Worm (Caenorhabditis elegans) whole organism, L2 larva: ENCODE results near the gene sru-24.

Source experiments
- F13H6.1 ChIP-seq: sonication (generic microtip); optimal IDR thresholded peaks from 2 replicates; lab custom pipeline; 2016; ENCODE audit warnings: missing genetic modification characterization, missing compliant biosample characterization
- R02D3.7 ChIP-seq: fragments of 150-350 bp; optimal IDR thresholded peaks from 2 replicates; lab custom pipeline; 2014; ENCODE audit warnings: missing biosample characterization, missing genetic modification characterization
- Y55F3AM.14 ChIP-seq: fragments of 200-800 bp; sonication (Bioruptor generic); optimal IDR thresholded peaks from 2 replicates; lab custom pipeline; 2018; ENCODE audit warnings: mild to moderate bottlenecking, missing genetic modification characterization, missing compliant biosample characterization
- ZK546.5 ChIP-seq: sonication (generic microtip); optimal IDR thresholded peaks from 2 replicates; lab custom pipeline; 2017; ENCODE audit warnings: missing biosample characterization, missing genetic modification characterization
- alr-1 ChIP-seq: fragments of 150-350 bp; optimal IDR thresholded peaks from 2 replicates; lab custom pipeline; 2014; ENCODE audit warnings: missing biosample characterization, missing genetic modification characterization
- aly-2 ChIP-seq: fragments of 150-350 bp; optimal IDR thresholded peaks from 2 replicates; lab custom pipeline; 2014; ENCODE audit warnings: missing biosample characterization, missing genetic modification characterization
- ama-1 ChIP-seq: fragments of 150-350 bp; optimal IDR thresholded peaks from 2 replicates; lab custom pipeline; 2018; ENCODE audit warnings: inconsistent platforms
- blmp-1 ChIP-seq: sonication (generic microtip); optimal IDR thresholded peaks from 2 replicates; lab custom pipeline; 2017; ENCODE audit warnings: missing genetic modification characterization, mild to moderate bottlenecking, missing compliant biosample characterization, antibody characterized with exemption, moderate library complexity; ENCODE audit not compliant: insufficient read depth
- ceh-16 ChIP-seq: fragments of 150-350 bp; optimal IDR thresholded peaks from 2 replicates; lab custom pipeline; 2014; ENCODE audit warnings: missing biosample characterization, missing genetic modification characterization
- dmd-4 ChIP-seq: sonication (generic microtip); optimal IDR thresholded peaks from 2 replicates; lab custom pipeline; 2017; ENCODE audit warnings: missing biosample characterization, missing genetic modification characterization
- egl-27 ChIP-seq: sonication (generic microtip); optimal IDR thresholded peaks from 3 replicates; lab custom pipeline; 2017; ENCODE audit warnings: missing biosample characterization, missing genetic modification reagents, missing genetic modification characterization
- elt-1 ChIP-seq: fragments of 150-350 bp; optimal IDR thresholded peaks from 2 replicates; lab custom pipeline; 2014; ENCODE audit warnings: missing biosample characterization, missing genetic modification characterization
- elt-3 ChIP-seq: sonication (generic microtip); optimal IDR thresholded peaks from 2 replicates; lab custom pipeline; 2017; ENCODE audit warnings: missing biosample characterization, missing genetic modification characterization
- fos-1 ChIP-seq: fragments of 150-350 bp; optimal IDR thresholded peaks from 2 replicates; lab custom pipeline; 2014; ENCODE audit warnings: missing biosample characterization, missing genetic modification characterization
- lin-11 ChIP-seq: fragments of 150-350 bp; sonication (generic microtip); optimal IDR thresholded peaks from 2 replicates; lab custom pipeline; 2014; ENCODE audit warnings: missing biosample characterization, missing genetic modification characterization, inconsistent platforms, mixed read lengths
- lin-39 ChIP-seq: fragments of 150-350 bp; optimal IDR thresholded peaks from 2 replicates; lab custom pipeline; 2014; ENCODE audit warnings: missing biosample characterization, missing genetic modification reagents, missing genetic modification characterization
- lsy-2 ChIP-seq, 2 experiments: fragments of 150-350 bp in 1 of 2; sonication (generic microtip) in 1 of 2; optimal IDR thresholded peaks; 2 replicates each; lab custom pipeline; 2014 to 2017; ENCODE audit warnings: missing biosample characterization in 2 of 2, missing genetic modification characterization in 2 of 2
- mbf-1 ChIP-seq: sonication (generic microtip); optimal IDR thresholded peaks from 2 replicates; lab custom pipeline; 2017; ENCODE audit warnings: missing biosample characterization, missing genetic modification characterization
- mdl-1 ChIP-seq, 2 experiments: fragments of 150-350 bp in 1 of 2; sonication (generic microtip) in 1 of 2; optimal IDR thresholded peaks; 2 replicates each; lab custom pipeline; 2017; ENCODE audit warnings: missing biosample characterization in 2 of 2, missing genetic modification characterization in 2 of 2
- nhr-10 ChIP-seq: sonication (generic microtip); optimal IDR thresholded peaks from 2 replicates; lab custom pipeline; 2017; ENCODE audit warnings: missing biosample characterization, missing genetic modification characterization
- nhr-11 ChIP-seq: fragments of 150-350 bp; optimal IDR thresholded peaks from 2 replicates; lab custom pipeline; 2014; ENCODE audit warnings: missing biosample characterization, missing genetic modification characterization
- nhr-12 ChIP-seq: fragments of 150-350 bp; optimal IDR thresholded peaks from 2 replicates; lab custom pipeline; 2014; ENCODE audit warnings: missing biosample characterization, missing genetic modification characterization
- nhr-23 ChIP-seq: fragments of 150-350 bp; optimal IDR thresholded peaks from 2 replicates; lab custom pipeline; 2014; ENCODE audit warnings: missing biosample characterization, missing genetic modification reagents, missing genetic modification characterization
- nhr-237 ChIP-seq: fragments of 150-350 bp; optimal IDR thresholded peaks from 2 replicates; lab custom pipeline; 2014; ENCODE audit warnings: missing biosample characterization, missing genetic modification characterization
- nhr-25 ChIP-seq: fragments of 150-350 bp; sonication (generic microtip); optimal IDR thresholded peaks from 3 replicates; lab custom pipeline; 2014; ENCODE audit warnings: missing biosample characterization, missing genetic modification characterization
- nhr-77 ChIP-seq: fragments of 150-350 bp; optimal IDR thresholded peaks from 2 replicates; lab custom pipeline; 2014; ENCODE audit warnings: missing biosample characterization, missing genetic modification characterization
- peb-1 ChIP-seq: fragments of 150-350 bp; optimal IDR thresholded peaks from 2 replicates; lab custom pipeline; 2014; ENCODE audit warnings: missing biosample characterization, missing genetic modification characterization
- sem-4 ChIP-seq: fragments of 150-350 bp; optimal IDR thresholded peaks from 2 replicates; lab custom pipeline; 2014; ENCODE audit warnings: missing biosample characterization, missing genetic modification reagents, missing genetic modification characterization
- skn-1 ChIP-seq: sonication (generic microtip); optimal IDR thresholded peaks from 2 replicates; lab custom pipeline; 2017; ENCODE audit warnings: missing biosample characterization, missing genetic modification characterization
- sma-9 ChIP-seq, 2 experiments: fragments of 150-350 bp in 1 of 2; sonication (generic microtip) in 1 of 2; optimal IDR thresholded peaks; 2 replicates each; lab custom pipeline; 2014 to 2016; ENCODE audit warnings: missing genetic modification characterization in 2 of 2, mild to moderate bottlenecking in 1 of 2, missing biosample characterization in 1 of 2, missing compliant biosample characterization in 1 of 2, missing genetic modification reagents in 1 of 2, moderate library complexity in 1 of 2
- snpc-4 ChIP-seq: fragments of 150-350 bp; optimal IDR thresholded peaks from 2 replicates; lab custom pipeline; 2014; ENCODE audit warnings: missing biosample characterization, missing genetic modification characterization
- unc-55 ChIP-seq: fragments of 150-350 bp; sonication (generic microtip); optimal IDR thresholded peaks from 3 replicates; lab custom pipeline; 2014; ENCODE audit warnings: missing biosample characterization, missing genetic modification reagents, missing genetic modification characterization
- unc-62 ChIP-seq: fragments of 150-350 bp; optimal IDR thresholded peaks from 2 replicates; lab custom pipeline; 2014; ENCODE audit warnings: missing biosample characterization, missing genetic modification reagents, missing genetic modification characterization
- ztf-1 ChIP-seq: fragments of 200-800 bp; sonication (Bioruptor generic); conservative IDR thresholded peaks from 2 replicates; pipeline ENCODE4 v1.3.6; 2022; ENCODE audit warnings: missing genetic modification characterization, missing compliant biosample characterization
- ztf-11 ChIP-seq: sonication (generic microtip); optimal IDR thresholded peaks from 2 replicates; lab custom pipeline; 2017; ENCODE audit warnings: missing biosample characterization, missing genetic modification characterization
- ztf-4 ChIP-seq: fragments of 150-350 bp; optimal IDR thresholded peaks from 2 replicates; lab custom pipeline; 2014; ENCODE audit warnings: missing biosample characterization, missing genetic modification characterization

The sru-24 gene

DNA sequence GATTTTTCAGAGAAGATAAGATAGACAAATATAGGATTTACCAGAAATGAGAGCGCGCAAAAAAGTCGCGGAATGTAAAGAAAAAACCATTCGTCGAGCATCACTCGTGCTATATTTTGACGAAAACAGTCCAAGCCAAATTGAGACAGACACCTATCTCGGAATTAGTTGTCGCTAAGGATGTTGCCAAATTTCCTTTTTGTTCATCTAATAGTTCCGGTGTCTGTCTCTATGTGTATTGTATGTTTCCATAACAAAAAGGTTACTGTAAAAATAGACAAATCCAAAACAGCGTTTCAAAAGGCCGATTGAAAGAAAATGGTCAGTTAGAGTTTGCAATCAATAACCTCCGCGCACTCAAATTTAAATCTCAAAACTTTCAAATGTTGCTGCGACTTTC, 23.4 kb upstream of the sru-24 start, which contains the start of gene srj-53:
srj-53 (minus strand) TSS at position 101 of the 400 bp plus-strand sequence.
- TF ChIP-seq lin-11 (tag; lab: Kevin White, UChicago) (no peak), aly-2 (tag; lab: Kevin White, UChicago) (no peak), mbf-1 (tag; lab: Kevin White, UChicago) (no peak), skn-1 (tag; lab: Kevin White, UChicago) (no peak), nhr-77 (tag; lab: Kevin White, UChicago) (no peak), blmp-1 (tag; lab: Kevin White, UChicago) (no peak), nhr-23 (tag; lab: Kevin White, UChicago) (no peak), sem-4 (tag; lab: Kevin White, UChicago) (no peak), ztf-4 (tag; lab: Kevin White, UChicago) (no peak), fos-1 (tag; lab: Kevin White, UChicago) (no peak), sma-9 (GFP tag; optimal IDR thresholded peaks at IDR 0.05; lab: Kevin White, UChicago) (no peak), sma-9 (tag; optimal IDR thresholded peaks at IDR 0.05; lab: Kevin White, UChicago) (no peak), alr-1 (tag; lab: Kevin White, UChicago) (no peak), nhr-237 (no peak), ama-1 (lab: Kevin White, UChicago) (no peak)
- TF ChIP-seq, all 48 proteins: peak for 0

DNA sequence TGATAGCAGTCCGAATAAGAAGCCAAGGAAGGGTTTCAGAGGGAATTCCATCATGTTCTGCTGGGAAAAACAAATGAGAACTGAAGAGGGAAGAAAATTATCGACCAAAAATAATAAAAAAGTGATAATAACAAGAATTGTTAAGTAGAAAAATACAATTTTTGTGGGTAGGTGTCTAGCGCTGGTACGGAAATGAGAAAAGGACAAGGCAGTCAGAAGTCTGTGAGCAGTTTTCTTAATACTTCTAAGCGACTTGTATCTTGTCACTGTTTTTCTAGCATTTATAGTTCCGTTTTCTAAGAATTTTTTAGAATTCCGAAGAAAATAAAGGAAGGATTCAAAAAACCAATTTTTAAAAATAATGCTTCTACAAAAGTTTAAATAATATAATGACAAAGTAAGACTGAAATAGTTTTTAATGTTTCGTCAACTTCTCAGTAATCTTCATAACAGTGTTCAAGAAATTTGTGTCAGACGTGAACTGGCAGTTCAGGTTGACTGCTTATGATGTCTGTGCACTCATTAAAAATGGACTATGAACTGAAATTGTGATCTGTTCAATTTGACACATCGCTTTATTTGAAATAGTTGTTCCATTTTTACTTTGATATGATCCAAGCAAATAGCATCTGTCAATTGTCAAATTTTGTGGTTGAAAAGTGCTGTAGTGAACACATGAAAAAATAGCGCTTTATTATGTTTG, 21.6 kb upstream of the sru-24 start, which contains the start of gene srx-4:
srx-4 (minus strand) TSS at position 51 of the 703 bp plus-strand sequence.
- TF ChIP-seq ama-1 (lab: Kevin White, UChicago) (no peak), blmp-1 (tag; lab: Kevin White, UChicago) (no peak), lin-39 (tag; lab: Kevin White, UChicago) (no peak), dmd-4 (tag; lab: Kevin White, UChicago) (no peak), lin-11 (tag; lab: Kevin White, UChicago) (no peak), nhr-10 (tag; lab: Kevin White, UChicago) (no peak), R02D3.7 (tag; lab: Kevin White, UChicago) (no peak), mdl-1 (tag; optimal IDR thresholded peaks at IDR 0.05; lab: Kevin White, UChicago) (no peak), nhr-12 (tag; lab: Kevin White, UChicago) (no peak)

DNA sequence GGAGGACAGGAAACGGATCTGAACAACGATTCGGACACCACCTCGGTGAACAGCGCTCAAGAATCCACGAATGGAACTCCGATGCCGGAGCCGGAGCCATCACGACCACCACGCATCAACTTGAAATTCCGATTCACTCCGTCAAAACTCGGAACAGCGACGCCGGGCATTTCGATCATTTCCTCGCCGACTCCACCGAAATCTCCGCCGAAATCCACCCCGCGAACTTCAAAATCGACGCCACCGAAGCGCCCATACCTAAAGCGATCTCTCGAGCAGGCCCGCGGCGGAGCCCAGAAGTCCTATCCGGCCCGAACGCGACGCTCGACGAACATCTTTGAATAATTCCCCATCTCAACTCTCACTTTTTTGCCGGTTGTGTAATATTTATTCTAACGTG, 18.3 kb upstream of the sru-24 start:
- TF ChIP-seq peb-1 (tag; lab: Kevin White, UChicago) (no peak), fos-1 (tag; lab: Kevin White, UChicago) (no peak), lin-39 (tag; lab: Kevin White, UChicago) (no peak), ama-1 (lab: Kevin White, UChicago) (no peak), nhr-25 (tag; lab: Kevin White, UChicago) (no peak), lsy-2 (tag; optimal IDR thresholded peaks at IDR 0.05; lab: Kevin White, UChicago) (no peak), nhr-10 (tag; lab: Kevin White, UChicago) (no peak), snpc-4 (tag; lab: Kevin White, UChicago) (no peak), ztf-11 (no peak), nhr-23 (tag; lab: Kevin White, UChicago) (no peak), ZK546.5 (tag; lab: Kevin White, UChicago) (no peak), aly-2 (tag; lab: Kevin White, UChicago) (no peak), unc-55 (GFP tag; lab: Kevin White, UChicago) (no peak), nhr-11 (tag; lab: Kevin White, UChicago) (no peak), elt-3 (tag; lab: Kevin White, UChicago) (no peak)

DNA sequence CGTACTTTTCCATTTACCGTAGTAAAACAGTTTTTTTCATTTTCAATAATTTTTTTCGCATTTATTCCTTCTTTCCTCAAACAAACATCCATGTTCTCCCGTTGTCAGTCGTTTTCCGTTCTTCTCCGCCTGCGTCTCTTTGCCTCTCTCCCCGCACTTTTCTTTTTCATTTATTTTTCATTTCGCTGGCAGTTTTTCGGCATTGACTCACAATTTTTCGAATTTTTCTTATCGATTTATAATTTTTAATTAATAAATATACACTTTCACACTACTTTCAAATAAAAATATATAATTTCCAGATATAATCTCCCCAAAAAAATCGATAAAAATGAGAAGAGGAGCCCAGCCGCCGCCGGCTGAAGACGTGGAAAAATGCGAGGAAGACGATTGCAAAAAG, 16.1 kb upstream of the sru-24 start, which contains the start of gene H25P19.1:
H25P19.1 (plus strand) TSS at position 301 of the 400 bp plus-strand sequence.
- TF ChIP-seq elt-1, result no peak
- no peak for TF ChIP-seq ztf-1 (GFP tag; lab: Robert Waterston, UW)
- no peak for TF ChIP-seq R02D3.7 (tag; lab: Kevin White, UChicago)
- TF ChIP-seq F13H6.1, result no peak
- TF ChIP-seq peb-1 (tag; lab: Kevin White, UChicago), result no peak
- TF ChIP-seq ztf-4 (tag; lab: Kevin White, UChicago), result no peak
- TF ChIP-seq ztf-11, result no peak
- no peak for TF ChIP-seq aly-2 (tag; lab: Kevin White, UChicago)
- TF ChIP-seq unc-62, result no peak
- no peak for TF ChIP-seq ceh-16
- TF ChIP-seq unc-55 (GFP tag; lab: Kevin White, UChicago), result no peak
- no peak for TF ChIP-seq egl-27 (tag; lab: Kevin White, UChicago)
- TF ChIP-seq lsy-2 (tag; optimal IDR thresholded peaks at IDR 0.05; lab: Kevin White, UChicago), result no peak
- TF ChIP-seq ama-1 (lab: Kevin White, UChicago), result no peak
- TF ChIP-seq Y55F3AM.14 (GFP tag; lab: Kevin White, UChicago), result no peak
